Fruit fly (Drosophila melanogaster) whole organism, pupa: ENCODE measurements around the gene Nup154.

ENCODE experiments used
- CG34367 ChIP-seq: fragments of 200-800 bp; sonication (Bioruptor generic); optimal IDR thresholded peaks from 2 replicates; lab custom pipeline; 2018; ENCODE audit warnings: missing biosample characterization, mild to moderate bottlenecking, missing genetic modification characterization
- CG4496 ChIP-seq: fragments of 200-800 bp; sonication (Bioruptor generic); IDR thresholded peaks from 3 replicates; pipeline ENCODE4 v1.3.6; 2022; ENCODE audit warnings: missing biosample characterization, missing genetic modification characterization
- CG8159 ChIP-seq: fragments of 200-800 bp; sonication (Bioruptor generic); optimal IDR thresholded peaks from 3 replicates; lab custom pipeline; 2018; ENCODE audit warnings: missing biosample characterization, mild to moderate bottlenecking, missing genetic modification characterization, moderate library complexity
- D1 ChIP-seq: fragments of 200-800 bp; sonication (Bioruptor generic); optimal IDR thresholded peaks from 2 replicates; lab custom pipeline; 2018; ENCODE audit warnings: missing biosample characterization, mild to moderate bottlenecking, missing genetic modification characterization, moderate library complexity
- EcR ChIP-seq: fragments of 200-800 bp; sonication (Bioruptor generic); optimal IDR thresholded peaks from 3 replicates; lab custom pipeline; 2019; ENCODE audit warnings: missing biosample characterization, missing genetic modification characterization, mild to moderate bottlenecking, moderate library complexity, missing genetic modification reagents
- Pif1B ChIP-seq: fragments of 200-800 bp; sonication (Bioruptor generic); optimal IDR thresholded peaks from 3 replicates; lab custom pipeline; 2016; ENCODE audit warnings: missing biosample characterization, missing genetic modification characterization
- fd96Ca ChIP-seq: fragments of 200-800 bp; sonication (Bioruptor generic); IDR thresholded peaks from 3 replicates; pipeline ENCODE4 v1.3.6; 2022; ENCODE audit warnings: missing biosample characterization, missing genetic modification characterization
- gl ChIP-seq: fragments of 200-800 bp; sonication (Bioruptor generic); optimal IDR thresholded peaks from 2 replicates; lab custom pipeline; 2018; ENCODE audit warnings: missing biosample characterization, mild to moderate bottlenecking, missing genetic modification characterization

DNA sequence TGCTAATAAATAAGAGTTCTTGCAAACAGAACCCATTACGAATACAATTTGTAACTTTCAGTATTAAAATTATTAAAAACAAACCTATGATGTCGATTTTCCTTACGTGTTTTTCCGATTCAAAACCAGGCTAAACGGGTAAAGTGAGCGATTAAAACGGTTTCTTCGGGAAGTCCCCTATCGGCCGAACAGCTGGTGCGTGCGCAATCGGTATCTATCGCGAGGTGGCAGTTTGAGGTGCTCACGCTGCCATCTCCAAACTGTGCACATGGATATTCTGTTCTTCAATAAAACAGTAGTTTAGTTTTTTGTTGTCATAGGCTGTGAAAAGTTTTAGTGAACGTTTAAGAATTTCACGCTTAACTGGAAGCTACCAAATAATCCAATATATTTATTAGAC, 15.5 kb upstream of the Nup154 start, which contains the start of gene TTLL4A:
- TF ChIP-seq D1 (tag; lab: Kevin White, UChicago) (no peak), fd96Ca (GFP tag; lab: Robert Waterston, UW) (no peak), CG34367 (tag; lab: Kevin White, UChicago) (no peak), EcR (GFP tag; lab: Kevin White, UChicago) (no peak), Pif1B (GFP tag; lab: Kevin White, UChicago) (no peak), gl (tag; lab: Kevin White, UChicago) (no peak), CG8159 (no peak), CG4496 (GFP tag; lab: Robert Waterston, UW) (no peak)
